Fruit fly (Drosophila melanogaster) whole organism, prepupa: ENCODE measurements around the gene CG16779.

ENCODE experiments used
- CG10631 ChIP-seq: fragments of 200-800 bp; sonication (Bioruptor generic); optimal IDR thresholded peaks from 2 replicates; lab custom pipeline; 2016; ENCODE audit warnings: missing biosample characterization, missing genetic modification characterization
- CG11294 ChIP-seq: fragments of 200-800 bp; sonication (Bioruptor generic); IDR thresholded peaks from 2 replicates; pipeline ENCODE4 v1.3.6; 2022; ENCODE audit warnings: missing biosample characterization, missing genetic modification characterization
- CG16779 ChIP-seq: fragments of 200-800 bp; sonication (Bioruptor generic); optimal IDR thresholded peaks from 3 replicates; lab custom pipeline; 2017; ENCODE audit warnings: missing biosample characterization, mild to moderate bottlenecking, missing genetic modification characterization
- CG3032 ChIP-seq: fragments of 200-800 bp; optimal IDR thresholded peaks from 2 replicates; lab custom pipeline; 2019; ENCODE audit warnings: missing biosample characterization, mild to moderate bottlenecking, missing genetic modification characterization, moderate library complexity
- CG31627 ChIP-seq: fragments of 200-800 bp; sonication (Bioruptor generic); optimal IDR thresholded peaks from 3 replicates; lab custom pipeline; 2016; ENCODE audit warnings: missing biosample characterization, missing genetic modification characterization
- CG32006 ChIP-seq: fragments of 200-800 bp; sonication (Bioruptor generic); optimal IDR thresholded peaks from 3 replicates; lab custom pipeline; 2017; ENCODE audit warnings: missing biosample characterization, mild to moderate bottlenecking, missing genetic modification characterization
- CG4318 ChIP-seq: fragments of 200-800 bp; sonication (Bioruptor generic); optimal IDR thresholded peaks from 3 replicates; lab custom pipeline; 2017; ENCODE audit warnings: missing biosample characterization, mild to moderate bottlenecking, missing genetic modification characterization
- CG6163 ChIP-seq: fragments of 200-800 bp; sonication (Bioruptor generic); IDR thresholded peaks from 3 replicates; pipeline ENCODE4 v1.3.6; 2022; ENCODE audit warnings: missing biosample characterization, missing genetic modification characterization
- CG6276 ChIP-seq: fragments of 200-800 bp; sonication (Bioruptor generic); optimal IDR thresholded peaks from 2 replicates; lab custom pipeline; 2017; ENCODE audit warnings: missing biosample characterization, mild to moderate bottlenecking, missing genetic modification characterization
- CG6792 ChIP-seq: fragments of 200-800 bp; sonication (Bioruptor generic); optimal IDR thresholded peaks from 3 replicates; lab custom pipeline; 2016; ENCODE audit warnings: missing biosample characterization, missing genetic modification characterization
- CG6808 ChIP-seq: fragments of 200-800 bp; sonication (Bioruptor generic); optimal IDR thresholded peaks from 3 replicates; lab custom pipeline; 2017; ENCODE audit warnings: missing biosample characterization, missing genetic modification characterization, mild to moderate bottlenecking, moderate library complexity, missing genetic modification reagents
- Eip75B ChIP-seq: fragments of 200-800 bp; sonication (Bioruptor generic); optimal IDR thresholded peaks from 3 replicates; lab custom pipeline; 2016; ENCODE audit warnings: missing biosample characterization, missing genetic modification characterization
- Eip78C ChIP-seq: fragments of 200-800 bp; sonication (Bioruptor generic); peaks from one replicate; lab custom pipeline; 2016; ENCODE audit warnings: missing biosample characterization, missing genetic modification characterization
- Eip93F ChIP-seq: fragments of 200-800 bp; sonication (Bioruptor generic); optimal IDR thresholded peaks from 2 replicates; lab custom pipeline; 2016; ENCODE audit warnings: missing biosample characterization, mild to moderate bottlenecking, missing genetic modification characterization
- Ets21C ChIP-seq: fragments of 200-800 bp; sonication (Bioruptor generic); optimal IDR thresholded peaks from 3 replicates; lab custom pipeline; 2016; ENCODE audit warnings: missing biosample characterization, missing genetic modification characterization
- Gug ChIP-seq: fragments of 200-800 bp; sonication (Bioruptor generic); IDR thresholded peaks from 2 replicates; pipeline ENCODE4 v1.3.6; 2022; ENCODE audit warnings: missing biosample characterization, missing genetic modification characterization
- Hr39 ChIP-seq: fragments of 200-800 bp; sonication (Bioruptor generic); optimal IDR thresholded peaks from 2 replicates; lab custom pipeline; 2016; ENCODE audit warnings: missing biosample characterization, missing genetic modification characterization
- Hr4 ChIP-seq: fragments of 200-800 bp; sonication (Bioruptor generic); optimal IDR thresholded peaks from 3 replicates; lab custom pipeline; 2016; ENCODE audit warnings: missing biosample characterization, missing genetic modification characterization
- Met ChIP-seq: fragments of 200-800 bp; sonication (Bioruptor generic); optimal IDR thresholded peaks from 3 replicates; lab custom pipeline; 2016; ENCODE audit warnings: missing biosample characterization, missing genetic modification characterization
- OdsH ChIP-seq: fragments of 200-800 bp; sonication (Bioruptor generic); optimal IDR thresholded peaks from 3 replicates; lab custom pipeline; 2016; ENCODE audit warnings: missing biosample characterization, missing genetic modification characterization
- Smox ChIP-seq: fragments of 200-800 bp; sonication (Bioruptor generic); optimal IDR thresholded peaks from 3 replicates; lab custom pipeline; 2016; ENCODE audit warnings: missing biosample characterization, missing genetic modification characterization
- Sox14 ChIP-seq: fragments of 200-800 bp; sonication (Bioruptor generic); optimal IDR thresholded peaks from 3 replicates; lab custom pipeline; 2016; ENCODE audit warnings: missing biosample characterization, missing genetic modification characterization
- achi ChIP-seq: fragments of 200-800 bp; sonication (Bioruptor generic); optimal IDR thresholded peaks from 3 replicates; lab custom pipeline; 2016; ENCODE audit warnings: missing biosample characterization, missing genetic modification characterization
- acj6 ChIP-seq: fragments of 200-800 bp; sonication (Bioruptor generic); optimal IDR thresholded peaks from 3 replicates; lab custom pipeline; 2016; ENCODE audit warnings: missing biosample characterization, missing genetic modification characterization
- cyc ChIP-seq: fragments of 200-800 bp; sonication (Bioruptor generic); optimal IDR thresholded peaks from 3 replicates; lab custom pipeline; 2016; ENCODE audit warnings: missing biosample characterization, missing genetic modification characterization
- dsx ChIP-seq: fragments of 200-800 bp; optimal IDR thresholded peaks from 3 replicates; lab custom pipeline; 2019; ENCODE audit warnings: missing biosample characterization, mild to moderate bottlenecking, missing genetic modification characterization, moderate library complexity; ENCODE audit not compliant: poor library complexity, severe bottlenecking
- eg ChIP-seq: fragments of 200-800 bp; sonication (Bioruptor generic); IDR thresholded peaks from 3 replicates; pipeline ENCODE4 v1.3.6; 2022; ENCODE audit warnings: missing biosample characterization, missing genetic modification characterization
- esn ChIP-seq: fragments of 200-800 bp; sonication (Bioruptor generic); optimal IDR thresholded peaks from 2 replicates; lab custom pipeline; 2016; ENCODE audit warnings: missing biosample characterization, mild to moderate bottlenecking, missing genetic modification characterization, moderate library complexity
- fkh ChIP-seq: fragments of 200-800 bp; sonication (Bioruptor generic); optimal IDR thresholded peaks from 3 replicates; lab custom pipeline; 2017; ENCODE audit warnings: missing biosample characterization, mild to moderate bottlenecking, missing genetic modification characterization, moderate library complexity
- lz ChIP-seq: fragments of 200-800 bp; sonication (Bioruptor generic); optimal IDR thresholded peaks from 3 replicates; lab custom pipeline; 2016; ENCODE audit warnings: missing biosample characterization, missing genetic modification characterization
- pdm3 ChIP-seq: fragments of 200-800 bp; sonication (Bioruptor generic); optimal IDR thresholded peaks from 3 replicates; lab custom pipeline; 2016; ENCODE audit warnings: missing biosample characterization, missing genetic modification characterization
- salr ChIP-seq, 2 experiments: fragments of 200-800 bp; sonication (Bioruptor generic); optimal IDR thresholded peaks; 3 replicates each; lab custom pipeline; 2016 to 2018; ENCODE audit warnings: missing biosample characterization in 2 of 2, missing genetic modification characterization in 2 of 2, mild to moderate bottlenecking in 1 of 2
- spab ChIP-seq: fragments of 200-800 bp; sonication (Bioruptor generic); optimal IDR thresholded peaks from 2 replicates; lab custom pipeline; 2017; ENCODE audit warnings: missing biosample characterization, mild to moderate bottlenecking, missing genetic modification characterization, missing genetic modification reagents
- ss ChIP-seq, 2 experiments: fragments of 200-800 bp; sonication (Bioruptor generic); optimal IDR thresholded peaks; 2 replicates in 1 of 2; 3 replicates in 1 of 2; lab custom pipeline; 2017 to 2018; ENCODE audit warnings: mild to moderate bottlenecking in 2 of 2, missing biosample characterization in 2 of 2, missing genetic modification characterization in 2 of 2, moderate library complexity in 1 of 2
- svp ChIP-seq: fragments of 200-800 bp; sonication (Bioruptor generic); peaks from one replicate; lab custom pipeline; 2016; ENCODE audit warnings: missing biosample characterization, missing genetic modification characterization
- topi ChIP-seq: fragments of 200-800 bp; sonication (Bioruptor generic); optimal IDR thresholded peaks from 3 replicates; lab custom pipeline; 2016; ENCODE audit warnings: missing biosample characterization, missing genetic modification characterization
- vri ChIP-seq: fragments of 200-800 bp; sonication (Bioruptor generic); optimal IDR thresholded peaks from 3 replicates; lab custom pipeline; 2016; ENCODE audit warnings: missing biosample characterization, mild to moderate bottlenecking, missing genetic modification characterization

CG16779 gene

DNA sequence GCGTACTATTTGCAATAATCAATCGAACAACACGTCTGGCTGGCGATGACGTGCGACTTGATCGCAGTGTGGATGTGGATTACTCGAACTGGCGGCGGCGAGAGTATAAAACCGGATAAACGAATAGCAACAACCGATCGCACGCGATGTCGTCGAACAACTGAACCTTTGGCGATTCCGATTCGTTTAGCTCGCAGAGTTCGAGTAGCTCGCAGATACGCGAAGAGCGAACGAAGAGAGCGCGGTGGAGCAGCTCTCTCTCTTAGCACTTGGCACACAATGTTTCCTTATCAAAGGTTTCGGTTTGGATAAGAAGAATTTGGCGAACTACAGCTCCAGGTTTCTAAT, 8.9 kb upstream of the CG16779 start, which contains the start of gene RhoL (continued):
- TF ChIP-seq Sox14 (peak; percentile 28), lz (GFP tag; lab: Kevin White, UChicago) (no peak), achi (GFP tag; lab: Kevin White, UChicago) (no peak), Smox (GFP tag; lab: Kevin White, UChicago) (no peak), CG31627 (GFP tag; lab: Kevin White, UChicago) (no peak), ss (GFP tag; optimal IDR thresholded peaks at IDR 0.05; lab: Kevin White, UChicago) (peak; percentile 21 to 40), esn (GFP tag; lab: Kevin White, UChicago) (peak; percentile 47), CG11294 (GFP tag; lab: Robert Waterston, UW) (no peak), CG6276 (GFP tag; lab: Kevin White, UChicago) (no peak), salr (GFP tag; optimal IDR thresholded peaks at IDR 0.05; lab: Kevin White, UChicago) (no peak), Met (GFP tag; lab: Kevin White, UChicago) (no peak), CG32006 (GFP tag; lab: Kevin White, UChicago) (no peak), spab (no peak), cyc (no peak)

DNA sequence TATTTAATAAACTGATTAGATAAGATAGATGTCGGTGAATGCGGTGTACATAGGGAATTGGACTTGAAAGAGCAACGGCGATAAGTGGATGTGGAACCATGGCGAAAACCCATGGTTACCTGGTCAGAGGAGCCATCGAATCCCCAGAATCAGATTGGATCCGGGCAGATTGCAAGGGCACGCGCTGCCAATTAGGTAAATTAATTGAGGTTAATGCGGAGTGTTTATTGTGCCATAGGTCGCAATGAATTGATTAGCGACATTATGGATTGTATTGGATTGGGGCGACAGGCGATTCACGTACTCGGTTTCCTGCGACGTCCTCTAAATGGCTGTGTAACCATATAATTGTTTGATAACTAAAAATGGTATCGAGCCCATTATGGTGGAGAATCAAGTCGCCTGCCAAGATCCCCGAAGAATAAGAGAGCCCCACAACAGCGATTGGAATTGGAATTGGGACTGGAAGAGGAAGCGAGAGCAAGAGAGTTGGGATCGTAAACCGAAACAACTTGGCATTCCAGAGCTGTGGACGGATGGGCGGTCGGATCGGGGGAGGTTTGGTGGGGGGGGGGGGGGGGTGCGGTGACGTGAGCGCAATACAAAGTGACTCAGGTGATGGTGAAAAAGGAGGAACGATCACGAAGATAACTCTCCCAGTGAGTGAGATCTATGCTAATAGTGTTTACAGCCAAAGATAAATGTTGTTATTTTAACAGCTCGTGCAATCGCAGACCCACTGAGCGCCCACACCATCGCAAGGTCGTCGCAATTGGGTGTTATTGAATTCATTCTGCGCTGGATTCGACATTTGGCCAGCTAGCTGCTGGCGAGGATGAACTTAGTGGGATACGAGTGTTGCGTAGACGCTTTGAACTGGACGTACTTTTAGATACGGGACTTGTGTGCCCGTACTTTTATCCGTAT, 8.3 kb upstream of the CG16779 start:
- peak; percentile 68 for TF ChIP-seq dsx
- TF ChIP-seq svp (GFP tag; lab: Kevin White, UChicago), result peak; percentile 82
- peak in 1 of 2 experiments; percentile 16 for TF ChIP-seq ss (GFP tag; optimal IDR thresholded peaks at IDR 0.05; lab: Kevin White, UChicago)
- no peak for TF ChIP-seq Hr4
- peak; percentile 52 for TF ChIP-seq Eip78C
- peak; percentile 43 for TF ChIP-seq fkh (GFP tag; lab: Kevin White, UChicago)
- no peak for TF ChIP-seq CG6808 (GFP tag; lab: Kevin White, UChicago)
- TF ChIP-seq, all 60 proteins: peak for 5

DNA sequence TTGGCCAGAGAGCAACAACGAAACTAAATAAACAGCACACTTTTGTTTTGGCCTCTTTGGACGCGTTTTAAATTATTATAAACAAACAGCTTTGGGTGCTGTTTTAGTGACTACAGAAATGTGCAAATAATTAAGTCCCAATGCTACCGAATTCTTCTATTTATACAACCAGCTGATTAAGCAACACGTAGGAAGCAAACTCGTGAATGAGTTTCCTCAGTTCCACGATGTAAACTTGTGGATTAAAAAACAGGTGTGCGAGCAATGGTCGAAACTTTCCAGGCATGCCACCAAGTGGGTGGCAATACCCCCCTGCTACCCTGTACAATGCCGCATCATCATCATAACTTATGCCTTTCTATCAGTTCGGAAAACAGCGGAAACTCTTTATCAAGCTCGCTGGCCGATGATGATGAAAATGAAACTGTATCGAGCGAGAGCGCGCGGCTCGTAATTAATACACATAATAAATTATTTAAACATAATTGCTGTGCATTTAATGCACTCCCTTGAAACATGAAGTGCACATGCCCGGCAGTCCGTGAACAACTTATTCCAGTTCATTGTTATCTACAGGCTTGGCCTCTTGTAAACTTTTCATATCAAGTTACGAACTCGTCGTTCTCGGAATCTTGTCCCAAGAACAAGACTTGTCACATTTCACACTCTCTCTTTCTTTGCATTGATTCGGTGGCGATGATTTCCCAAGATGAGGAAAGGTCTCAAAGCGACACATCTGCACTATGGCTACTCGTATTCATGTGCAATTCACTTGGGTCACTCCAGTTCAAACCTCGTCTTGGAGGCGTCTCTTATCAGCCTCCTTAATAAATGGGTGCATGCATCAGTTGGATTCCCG, 6.9 kb upstream of the CG16779 start:
- TF ChIP-seq eg (GFP tag; lab: Robert Waterston, UW) (0 out of 3 replicates have a peak, but pooled peaks have one; percentile 19), CG6163 (GFP tag; lab: Robert Waterston, UW) (0 out of 3 replicates have a peak, but pooled peaks have one; percentile 27), dsx (no peak), svp (GFP tag; lab: Kevin White, UChicago) (peak; percentile 94), Eip78C (peak; percentile 56), Eip75B (GFP tag; lab: Kevin White, UChicago) (peak; percentile 7)

DNA sequence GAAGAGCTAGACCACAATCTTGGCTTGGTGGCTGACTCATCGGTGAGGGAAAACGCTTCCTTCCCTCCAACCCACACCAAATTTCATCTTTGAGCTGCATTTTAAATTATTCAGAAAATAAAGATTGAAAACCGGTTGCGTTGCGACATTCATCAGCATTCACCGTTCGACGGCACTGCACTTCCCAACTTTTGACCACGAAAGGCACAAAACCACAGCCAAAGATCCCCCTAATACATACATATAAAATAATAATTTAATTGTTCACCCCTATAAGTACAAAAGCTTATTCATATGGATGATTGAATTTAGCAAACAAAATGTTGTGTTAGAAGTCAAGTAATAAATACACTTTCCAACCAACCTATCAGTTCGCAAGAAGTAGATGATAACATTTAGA, 5.8 kb upstream of the CG16779 start:
- TF ChIP-seq esn (GFP tag; lab: Kevin White, UChicago) (no peak), svp (GFP tag; lab: Kevin White, UChicago) (peak; percentile 65), CG6276 (GFP tag; lab: Kevin White, UChicago) (no peak), CG3032 (tag; lab: Kevin White, UChicago) (no peak), CG31627 (GFP tag; lab: Kevin White, UChicago) (no peak), CG32006 (GFP tag; lab: Kevin White, UChicago) (no peak), Hr4 (no peak), CG4318 (GFP tag; lab: Kevin White, UChicago) (no peak)

DNA sequence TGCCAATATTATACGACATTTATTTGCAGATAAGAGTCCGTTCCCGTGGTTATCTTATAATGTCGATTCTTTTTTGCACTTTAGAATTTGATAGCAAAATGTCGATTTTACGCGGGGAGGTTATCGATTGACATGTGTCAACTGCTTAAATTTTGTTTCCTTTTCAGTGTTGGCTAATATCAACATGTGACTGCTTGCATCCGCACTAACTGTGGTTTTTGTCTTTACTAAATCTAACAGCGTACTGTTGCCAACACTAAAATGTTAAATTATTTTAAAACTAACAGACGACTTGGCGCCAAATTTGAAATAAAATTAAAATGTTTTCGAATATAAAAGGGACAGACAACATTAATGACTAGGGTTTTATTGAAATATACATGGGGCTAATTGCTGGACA, 3.3 kb upstream of the CG16779 start:
- TF ChIP-seq CG3032 (tag; lab: Kevin White, UChicago) (peak; percentile 61), CG11294 (GFP tag; lab: Robert Waterston, UW) (0 out of 2 replicates have a peak, but pooled peaks have one; percentile 9), CG6792 (GFP tag; lab: Kevin White, UChicago) (peak; percentile 15), salr (GFP tag; optimal IDR thresholded peaks at IDR 0.05; lab: Kevin White, UChicago) (no peak), Hr39 (GFP tag; lab: Kevin White, UChicago) (peak; percentile 68), topi (GFP tag; lab: Kevin White, UChicago) (peak; percentile 53), Sox14 (peak; percentile 52), acj6 (GFP tag; lab: Kevin White, UChicago) (peak; percentile 3), CG16779 (no peak), CG4318 (GFP tag; lab: Kevin White, UChicago) (no peak), lz (GFP tag; lab: Kevin White, UChicago) (peak; percentile 78), esn (GFP tag; lab: Kevin White, UChicago) (peak; percentile 70), Gug (GFP tag; lab: Robert Waterston, UW) (no peak), Eip93F (peak; percentile 8), CG31627 (GFP tag; lab: Kevin White, UChicago) (peak; percentile 73), cyc (peak; percentile 50), Ets21C (GFP tag; lab: Kevin White, UChicago) (peak; percentile 31), OdsH (GFP tag; lab: Kevin White, UChicago) (peak; percentile 18), CG32006 (GFP tag; lab: Kevin White, UChicago) (no peak), svp (GFP tag; lab: Kevin White, UChicago) (peak; percentile 71), CG10631 (peak; percentile 19), Eip75B (GFP tag; lab: Kevin White, UChicago) (peak; percentile 8), pdm3 (peak; percentile 26), vri (GFP tag; lab: Kevin White, UChicago) (peak; percentile 34)
